Worm (Caenorhabditis elegans) whole organism, early embryonic: Measurements from ENCODE around the gene cyp-33C9.
"Not testable (repeated sequence)": the region's sequence is repeated elsewhere in the genome, so short reads cannot be mapped to it uniquely, and the experiment has no call there.

Experiments
- B0310.2 ChIP-seq: sonication (generic microtip); optimal IDR thresholded peaks from 2 replicates; lab custom pipeline; 2016; ENCODE audit warnings: mild to moderate bottlenecking, missing genetic modification characterization, missing compliant biosample characterization
- F13C5.2 ChIP-seq: sonication (generic microtip); optimal IDR thresholded peaks from 2 replicates; lab custom pipeline; 2017; ENCODE audit warnings: mild to moderate bottlenecking, missing genetic modification characterization, inconsistent platforms, missing compliant biosample characterization
- aly-1 ChIP-seq: sonication (generic microtip); optimal IDR thresholded peaks from 2 replicates; lab custom pipeline; 2016; ENCODE audit warnings: missing genetic modification characterization, missing compliant biosample characterization
- ama-1 ChIP-seq: fragments of 150-350 bp; optimal IDR thresholded peaks from 2 replicates; lab custom pipeline; 2014
- ceh-13 ChIP-seq: fragments of 200-800 bp; sonication (Bioruptor generic); optimal IDR thresholded peaks from 2 replicates; lab custom pipeline; 2018; ENCODE audit warnings: mild to moderate bottlenecking, missing genetic modification characterization, missing compliant biosample characterization
- ceh-36 ChIP-seq: sonication (generic microtip); optimal IDR thresholded peaks from 2 replicates; lab custom pipeline; 2016; ENCODE audit warnings: missing genetic modification characterization, inconsistent platforms, missing compliant biosample characterization
- ets-7 ChIP-seq: sonication (generic microtip); optimal IDR thresholded peaks from 2 replicates; lab custom pipeline; 2016; ENCODE audit warnings: missing genotype, missing genetic modification characterization, missing compliant biosample characterization
- flt-1 ChIP-seq: fragments of 200-800 bp; sonication (Bioruptor generic); IDR thresholded peaks from 2 replicates; pipeline ENCODE4 v1.3.6; 2022; ENCODE audit warnings: missing genetic modification characterization, missing compliant biosample characterization
- hmbx-1 ChIP-seq: sonication (generic microtip); optimal IDR thresholded peaks from 2 replicates; lab custom pipeline; 2016; ENCODE audit warnings: mild to moderate bottlenecking, missing genetic modification characterization, missing compliant biosample characterization
- hmg-4 ChIP-seq: fragments of 200-800 bp; sonication (Bioruptor generic); optimal IDR thresholded peaks from 2 replicates; lab custom pipeline; 2018; ENCODE audit warnings: mild to moderate bottlenecking, missing genetic modification characterization, missing compliant biosample characterization
- hnd-1 ChIP-seq: sonication (generic microtip); optimal IDR thresholded peaks from 2 replicates; lab custom pipeline; 2016; ENCODE audit warnings: missing genetic modification characterization, missing compliant biosample characterization
- pes-1 ChIP-seq: fragments of 200-800 bp; sonication (Bioruptor generic); IDR thresholded peaks from 2 replicates; pipeline ENCODE4 v1.3.6; 2022; ENCODE audit warnings: missing genetic modification reagents, missing genetic modification characterization, missing compliant biosample characterization
- scrt-1 ChIP-seq: fragments of 200-800 bp; sonication (Bioruptor generic); IDR thresholded peaks from 2 replicates; pipeline ENCODE4 v1.3.6; 2022; ENCODE audit warnings: missing genetic modification characterization, missing compliant biosample characterization
- sea-1 ChIP-seq: fragments of 200-800 bp; sonication (Bioruptor generic); conservative IDR thresholded peaks from 2 replicates; pipeline ENCODE4 v1.3.6; 2022; ENCODE audit warnings: missing genetic modification characterization, missing compliant biosample characterization
- tbx-11 ChIP-seq: fragments of 200-800 bp; sonication (Bioruptor generic); IDR thresholded peaks from 2 replicates; pipeline ENCODE4 v1.3.6; 2022; ENCODE audit warnings: missing genetic modification characterization, missing compliant biosample characterization
- tbx-37 ChIP-seq: fragments of 200-800 bp; sonication (Bioruptor generic); conservative IDR thresholded peaks from 2 replicates; pipeline ENCODE4 v1.3.6; 2022; ENCODE audit warnings: missing genetic modification reagents, missing genetic modification characterization, missing compliant biosample characterization
- tra-4 ChIP-seq: sonication (generic microtip); optimal IDR thresholded peaks from 2 replicates; lab custom pipeline; 2017; ENCODE audit warnings: missing genetic modification characterization, missing compliant biosample characterization

Gene cyp-33C9

DNA sequence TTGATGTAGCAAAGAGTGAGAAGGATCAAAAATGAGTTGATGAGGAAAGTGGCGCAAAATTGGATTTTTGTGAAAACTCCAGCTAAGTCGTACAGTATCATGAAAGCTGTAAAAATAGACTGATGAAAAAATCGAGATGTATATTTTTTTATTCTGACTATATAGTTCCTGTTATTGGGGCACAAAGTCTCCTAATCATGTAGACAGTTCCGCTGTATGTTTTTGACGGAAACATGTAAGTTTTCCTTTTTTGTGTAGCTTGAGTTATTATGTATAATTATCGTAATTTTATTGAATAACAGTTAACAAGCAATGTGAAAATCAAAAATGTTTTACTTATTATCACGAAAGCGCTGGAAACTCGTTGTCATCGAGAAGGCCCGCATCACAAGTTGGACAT is 13.1 kb upstream of the cyp-33C9 start, which contains the start of gene str-68:
Gene str-68 (minus strand): TSS at position 101 of the 400 bp plus-strand sequence.
- TF ChIP-seq ceh-36 (no peak), tbx-37 (GFP tag; lab: Robert Waterston, UW) (no peak), sea-1 (GFP tag; lab: Robert Waterston, UW) (no peak), ama-1 (no peak), aly-1 (no peak), tra-4 (tag; lab: Kevin White, UChicago) (no peak), flt-1 (GFP tag; lab: Robert Waterston, UW) (no peak), hmg-4 (no peak), ets-7 (no peak), hnd-1 (tag; lab: Kevin White, UChicago) (no peak), B0310.2 (no peak)

DNA sequence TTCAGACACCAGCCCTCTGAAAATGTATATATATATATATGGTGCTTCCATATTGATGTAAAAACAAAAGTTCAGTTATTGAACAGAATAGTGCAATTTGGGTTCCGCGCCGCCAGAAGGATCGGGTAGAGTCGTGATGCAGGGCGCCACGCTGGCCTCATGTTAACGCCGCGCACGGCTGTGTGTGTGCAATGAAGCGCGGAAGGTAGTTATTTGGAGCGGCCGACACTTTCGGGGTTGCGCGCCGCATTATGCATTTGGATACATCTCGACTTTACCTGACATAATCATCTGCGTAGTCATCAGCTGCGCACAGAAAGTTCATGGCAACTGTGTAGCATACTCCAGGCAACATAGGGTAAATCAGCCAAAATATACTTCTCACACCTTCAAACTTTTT is 12.4 kb upstream of the cyp-33C9 start:
- TF ChIP-seq hmbx-1 (tag; lab: Kevin White, UChicago) (no peak), hmg-4 (no peak), hnd-1 (tag; lab: Kevin White, UChicago) (no peak), sea-1 (GFP tag; lab: Robert Waterston, UW) (no peak), pes-1 (GFP tag; lab: Robert Waterston, UW) (no peak), tbx-37 (GFP tag; lab: Robert Waterston, UW) (no peak), tbx-11 (GFP tag; lab: Robert Waterston, UW) (no peak), flt-1 (GFP tag; lab: Robert Waterston, UW) (no peak), ama-1 (no peak), ceh-36 (no peak), ceh-13 (GFP tag; lab: Kevin White, UChicago) (no peak), B0310.2 (no peak), tra-4 (tag; lab: Kevin White, UChicago) (no peak), ets-7 (no peak), aly-1 (no peak), scrt-1 (GFP tag; lab: Robert Waterston, UW) (no peak), F13C5.2 (no peak)

DNA sequence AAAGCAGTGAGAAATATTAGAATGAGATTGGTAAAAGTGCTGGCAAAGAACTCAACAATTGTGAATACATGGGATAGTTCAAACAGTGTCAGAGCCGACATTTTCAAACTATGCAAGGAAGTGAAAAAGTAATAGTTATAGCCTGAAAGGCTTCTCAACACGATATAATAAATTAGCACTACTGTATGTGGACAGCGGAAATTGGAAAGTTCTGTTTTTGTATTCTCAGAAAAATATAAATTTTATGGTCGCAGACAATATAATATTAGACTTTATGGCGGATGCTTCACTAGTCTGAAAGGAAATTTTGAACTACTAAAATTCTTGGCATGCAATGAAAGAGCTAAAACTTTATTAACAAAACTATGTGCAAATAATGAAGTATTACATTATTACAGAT is 11.4 kb upstream of the cyp-33C9 start, which contains the start of gene str-69:
Gene str-69 (minus strand): TSS at position 101 of the 400 bp plus-strand sequence.
- no peak for TF ChIP-seq tbx-37 (GFP tag; lab: Robert Waterston, UW)

DNA sequence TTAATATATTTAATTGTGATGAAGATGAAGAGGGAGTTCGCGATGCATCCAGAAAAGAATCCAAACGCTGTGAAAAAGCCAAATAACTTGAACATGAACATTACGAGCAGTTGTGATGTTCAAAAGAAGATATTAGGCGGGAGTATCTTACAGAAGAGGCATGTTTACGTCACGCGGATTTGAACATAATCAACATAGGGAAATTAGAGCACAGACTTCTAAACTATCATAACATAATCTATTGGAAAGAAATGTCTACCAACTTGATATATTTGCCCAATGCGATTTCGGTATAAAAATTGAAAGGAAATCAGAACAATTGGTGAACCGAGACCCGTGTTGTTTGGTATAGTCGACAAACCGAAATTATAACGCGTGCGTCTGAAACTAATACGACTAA is 9.8 kb upstream of the cyp-33C9 start, which contains the start of gene str-66:
Gene str-66 (minus strand): TSS at position 101 of the 400 bp plus-strand sequence.
- TF ChIP-seq hmbx-1 (tag; lab: Kevin White, UChicago) (no peak), aly-1 (no peak), tra-4 (tag; lab: Kevin White, UChicago) (no peak), ama-1 (no peak), pes-1 (GFP tag; lab: Robert Waterston, UW) (no peak), hmg-4 (no peak), F13C5.2 (no peak), sea-1 (GFP tag; lab: Robert Waterston, UW) (no peak), tbx-37 (GFP tag; lab: Robert Waterston, UW) (no peak), hnd-1 (tag; lab: Kevin White, UChicago) (no peak), flt-1 (GFP tag; lab: Robert Waterston, UW) (no peak), ceh-13 (GFP tag; lab: Kevin White, UChicago) (no peak), tbx-11 (GFP tag; lab: Robert Waterston, UW) (no peak), ceh-36 (no peak), ets-7 (no peak), scrt-1 (GFP tag; lab: Robert Waterston, UW) (no peak), B0310.2 (no peak)

DNA sequence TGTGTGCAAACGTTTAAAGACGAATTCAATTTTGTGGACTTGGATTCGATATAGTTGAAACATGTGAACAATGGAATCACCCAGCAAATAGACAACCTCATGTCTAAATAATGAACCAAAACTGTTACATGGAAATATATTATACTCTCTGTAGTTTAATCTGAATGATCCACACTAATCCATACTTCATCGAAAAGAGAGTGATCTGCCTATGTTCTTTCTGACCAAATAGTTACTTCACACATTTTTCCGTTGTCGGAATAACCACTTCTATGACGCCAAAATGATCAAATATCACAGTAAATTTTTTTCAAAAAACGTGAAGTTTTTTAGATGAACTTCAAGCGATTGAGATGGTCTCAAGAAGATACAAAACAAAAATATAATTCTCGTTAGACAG is 7.7 kb upstream of the cyp-33C9 start, which contains the start of gene Y73C8C.4:
Gene Y73C8C.4 (minus strand): TSS at position 101 of the 400 bp plus-strand sequence.
- TF ChIP-seq hnd-1 (tag; lab: Kevin White, UChicago); ama-1; B0310.2: not testable (repeated sequence)

DNA sequence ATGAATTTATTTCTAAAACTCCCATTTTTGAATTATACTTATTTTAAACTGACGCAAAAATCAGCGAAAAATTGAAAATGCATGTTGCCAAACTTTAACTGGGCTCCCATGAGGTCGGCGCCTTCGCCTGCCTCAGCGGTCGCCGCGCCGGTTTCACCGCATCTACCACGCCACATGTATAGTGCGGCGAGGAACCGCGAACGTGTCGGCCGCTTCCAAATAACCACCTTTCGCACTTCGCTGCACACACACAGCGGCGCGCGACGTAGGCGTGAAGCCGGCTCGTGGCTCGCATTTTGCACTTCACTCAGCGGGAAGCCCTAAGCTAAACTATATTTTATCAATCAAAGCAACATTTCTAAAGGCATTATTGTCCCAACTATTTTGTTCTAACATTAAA is 6.2 kb upstream of the cyp-33C9 start:
- TF ChIP-seq aly-1 (no peak), ceh-36 (no peak), ets-7 (no peak), hmbx-1 (tag; lab: Kevin White, UChicago) (no peak), ceh-13 (GFP tag; lab: Kevin White, UChicago) (no peak), tra-4 (tag; lab: Kevin White, UChicago) (no peak), pes-1 (GFP tag; lab: Robert Waterston, UW) (no peak), hmg-4 (no peak)

DNA sequence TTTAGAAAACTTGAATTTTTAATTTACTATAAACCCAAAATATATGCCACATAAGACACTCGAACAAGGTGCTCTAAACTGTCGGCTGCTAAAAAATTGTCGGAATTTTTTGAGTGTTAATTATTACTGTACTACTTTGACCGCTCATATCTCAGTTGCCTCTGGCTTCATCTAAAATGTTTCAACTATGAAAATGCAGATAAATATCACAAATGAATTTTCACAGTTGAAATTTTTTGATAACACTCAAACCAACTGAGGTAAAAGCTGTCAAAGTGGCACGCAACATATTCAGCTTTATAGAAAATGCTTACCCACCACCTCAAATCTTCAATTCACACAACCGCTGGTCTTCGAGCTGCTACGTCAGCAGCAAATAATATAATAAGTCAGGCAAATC is 5.6 kb downstream of the cyp-33C9 start, which contains the start of gene acs-21:
Gene acs-21 (plus strand): TSS at position 301 of the 400 bp plus-strand sequence.
- no peak for TF ChIP-seq tra-4 (tag; lab: Kevin White, UChicago)

DNA sequence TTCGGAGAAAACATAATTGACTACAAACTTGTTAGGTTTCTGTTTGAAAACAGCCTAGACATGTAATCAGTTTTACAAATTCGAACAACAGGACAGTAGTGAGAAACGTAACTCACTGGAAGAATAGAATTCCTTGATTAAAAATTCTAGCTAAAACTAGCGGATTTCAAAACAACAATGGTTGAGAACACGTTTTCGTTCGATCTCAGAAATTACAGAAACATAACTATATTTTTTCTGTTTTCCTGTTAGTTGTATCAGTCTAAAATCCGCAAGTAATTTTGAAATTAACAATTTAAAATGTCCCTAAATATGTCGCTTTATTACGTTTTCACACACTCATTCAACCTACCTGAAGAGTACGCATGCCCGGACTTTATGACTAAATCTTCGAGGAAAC is 8.1 kb downstream of the cyp-33C9 start, which contains the start of gene srt-8:
Gene srt-8 (plus strand): TSS at position 301 of the 400 bp plus-strand sequence.
- TF ChIP-seq B0310.2 (no peak), hmg-4 (no peak), hmbx-1 (tag; lab: Kevin White, UChicago) (no peak), flt-1 (GFP tag; lab: Robert Waterston, UW) (no peak), hnd-1 (tag; lab: Kevin White, UChicago) (no peak), sea-1 (GFP tag; lab: Robert Waterston, UW) (no peak), ets-7 (no peak), scrt-1 (GFP tag; lab: Robert Waterston, UW) (no peak), aly-1 (no peak), tbx-37 (GFP tag; lab: Robert Waterston, UW) (no peak), F13C5.2 (no peak)

DNA sequence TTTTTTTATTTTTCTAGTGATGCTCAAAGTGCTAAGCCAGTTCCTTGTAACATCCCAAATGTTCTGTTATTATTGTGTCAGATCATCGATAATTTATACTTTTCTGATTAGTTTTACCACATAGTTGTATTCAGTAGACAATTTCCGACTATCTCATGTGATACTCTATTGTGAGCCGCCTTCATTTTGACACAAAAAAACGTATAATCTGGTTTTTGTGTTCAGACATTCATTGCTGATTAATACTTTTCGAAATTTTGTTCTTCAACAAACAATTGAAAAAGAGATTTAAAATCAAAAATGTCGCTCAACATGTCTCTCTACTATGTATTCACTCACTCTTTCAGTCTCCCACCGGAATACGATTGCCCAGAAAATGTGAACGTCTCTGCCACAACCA is 12.9 kb downstream of the cyp-33C9 start, which contains the start of gene srt-7:
Gene srt-7 (plus strand): TSS at position 301 of the 400 bp plus-strand sequence.
- TF ChIP-seq aly-1 (no peak), ets-7 (no peak), tbx-11 (GFP tag; lab: Robert Waterston, UW) (no peak), F13C5.2 (no peak), hnd-1 (tag; lab: Kevin White, UChicago) (no peak), ama-1 (no peak), ceh-13 (GFP tag; lab: Kevin White, UChicago) (no peak), ceh-36 (no peak), flt-1 (GFP tag; lab: Robert Waterston, UW) (no peak), hmbx-1 (tag; lab: Kevin White, UChicago) (no peak), sea-1 (GFP tag; lab: Robert Waterston, UW) (no peak)
